Fruit fly (Drosophila melanogaster) Kc167 (cell line): ENCODE results near the gene CG43210.

Source experiments
- Myc ChIP-seq: fragments of >200 bp; optimal IDR thresholded peaks from 2 replicates; lab custom pipeline; 2017; ENCODE audit warnings: missing external identifiers
- Sin3A ChIP-seq: fragments of >200 bp; optimal IDR thresholded peaks from 2 replicates; lab custom pipeline; 2018; ENCODE audit warnings: missing external identifiers
- insv ChIP-seq: fragments of >200 bp; optimal IDR thresholded peaks from 3 replicates; lab custom pipeline; 2018; ENCODE audit warnings: missing external identifiers
- ttk ChIP-seq: sonication (Bioruptor generic); optimal IDR thresholded peaks from 2 replicates; lab custom pipeline; 2017; ENCODE audit warnings: missing external identifiers

DNA sequence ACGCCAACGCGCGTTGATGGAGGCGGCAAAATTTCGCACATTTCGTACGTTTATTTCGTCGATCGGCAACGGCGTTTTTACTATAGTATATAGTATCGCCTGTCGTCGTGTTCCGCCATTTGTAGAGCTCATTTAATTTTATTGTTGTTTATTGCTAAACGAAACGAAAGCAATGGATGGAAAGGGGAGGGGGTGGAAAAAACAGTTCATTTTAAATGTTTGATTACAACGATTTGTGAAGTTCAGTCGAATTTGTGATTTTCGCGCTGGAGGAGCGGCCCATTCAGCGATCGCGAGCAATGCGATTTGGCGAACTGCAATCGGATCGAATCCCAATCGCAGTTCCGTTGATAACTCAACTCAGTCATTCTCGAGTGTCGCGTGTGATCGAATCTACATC is 16.0 kb upstream of the CG43210 start:
- no peak for TF ChIP-seq insv (lab: Kevin White, UChicago)
- TF ChIP-seq Myc (lab: Kevin White, UChicago), result no peak
- TF ChIP-seq ttk (lab: Kevin White, UChicago), result no peak
- no peak for TF ChIP-seq Sin3A (lab: Kevin White, UChicago)
